Fruit fly (Drosophila melanogaster) whole organism, embryonic: Measurements from ENCODE around the gene ver.

Experiments
- Ada2b ChIP-seq: fragments of 200-800 bp; sonication (Bioruptor generic); IDR thresholded peaks from 2 replicates; pipeline ENCODE4 v1.3.6; 2022; ENCODE audit warnings: missing biosample characterization, missing genetic modification characterization
- Atf-2 ChIP-seq: fragments of 200-800 bp; sonication (Bioruptor generic); optimal IDR thresholded peaks from 2 replicates; lab custom pipeline; 2016; ENCODE audit warnings: missing biosample characterization, missing genetic modification characterization
- Bgb ChIP-seq: fragments of 200-800 bp; sonication (Bioruptor generic); IDR thresholded peaks from 2 replicates; pipeline ENCODE4 v1.3.6; 2022; ENCODE audit warnings: missing biosample characterization, missing genetic modification characterization; ENCODE audit not compliant: partially characterized antibody
- CG11247 ChIP-seq: fragments of 200-800 bp; sonication (Bioruptor generic); IDR thresholded peaks from 2 replicates; pipeline ENCODE4 v1.3.6; 2022; ENCODE audit warnings: missing biosample characterization, missing genetic modification characterization
- CG1233 ChIP-seq: fragments of 200-800 bp; sonication (Bioruptor generic); optimal IDR thresholded peaks from 4 replicates; lab custom pipeline; 2018; ENCODE audit warnings: missing biosample characterization, mild to moderate bottlenecking, missing genetic modification characterization
- CG15073 ChIP-seq: fragments of 200-800 bp; sonication (Bioruptor generic); optimal IDR thresholded peaks from 2 replicates; lab custom pipeline; 2016; ENCODE audit warnings: missing biosample characterization, missing genetic modification characterization
- CG1603 ChIP-seq: fragments of 200-800 bp; sonication (Bioruptor generic); optimal IDR thresholded peaks from 2 replicates; lab custom pipeline; 2019; ENCODE audit warnings: missing biosample characterization, mild to moderate bottlenecking, missing genetic modification characterization, moderate library complexity
- CG16779 ChIP-seq: fragments of 200-800 bp; sonication (Bioruptor generic); IDR thresholded peaks from 2 replicates; pipeline ENCODE4 v1.3.6; 2022; ENCODE audit warnings: missing biosample characterization, missing genetic modification characterization
- CG32772 ChIP-seq: fragments of 200-800 bp; sonication (Bioruptor generic); IDR thresholded peaks from 2 replicates; pipeline ENCODE4 v1.3.6; 2022; ENCODE audit warnings: missing biosample characterization, missing genetic modification characterization
- CG4360 ChIP-seq: fragments of 200-800 bp; sonication (Bioruptor generic); IDR thresholded peaks from 2 replicates; pipeline ENCODE4 v1.3.6; 2022; ENCODE audit warnings: missing biosample characterization, missing genetic modification characterization
- CG43689 ChIP-seq: fragments of 200-800 bp; sonication (Bioruptor generic); IDR thresholded peaks from 2 replicates; pipeline ENCODE4 v1.3.6; 2022; ENCODE audit warnings: missing biosample characterization, missing genetic modification characterization
- CG4424 ChIP-seq: fragments of 200-800 bp; sonication (Bioruptor generic); optimal IDR thresholded peaks from 3 replicates; lab custom pipeline; 2016; ENCODE audit warnings: missing biosample characterization, missing genetic modification characterization
- CG7372 ChIP-seq: fragments of 200-800 bp; sonication (Bioruptor generic); IDR thresholded peaks from 2 replicates; pipeline ENCODE4 v1.3.6; 2022; ENCODE audit warnings: missing biosample characterization, missing genetic modification characterization
- CG8359 ChIP-seq: fragments of 200-800 bp; sonication (Bioruptor generic); optimal IDR thresholded peaks from 2 replicates; lab custom pipeline; 2017; ENCODE audit warnings: missing biosample characterization, mild to moderate bottlenecking, missing genetic modification characterization, borderline replicate concordance
- CG8924 ChIP-seq: fragments of 200-800 bp; optimal IDR thresholded peaks from 3 replicates; lab custom pipeline; 2019; ENCODE audit warnings: missing biosample characterization, mild to moderate bottlenecking, missing genetic modification characterization, moderate library complexity
- CG9817 ChIP-seq: fragments of 200-800 bp; sonication (Bioruptor generic); optimal IDR thresholded peaks from 2 replicates; lab custom pipeline; 2018; ENCODE audit warnings: missing biosample characterization, mild to moderate bottlenecking, missing genetic modification characterization, moderate library complexity
- CG9932 ChIP-seq: fragments of 200-800 bp; sonication (Bioruptor generic); IDR thresholded peaks from 2 replicates; pipeline ENCODE4 v1.3.6; 2022; ENCODE audit warnings: missing biosample characterization, missing genetic modification characterization
- Camta ChIP-seq: fragments of 200-800 bp; sonication (Bioruptor generic); optimal IDR thresholded peaks from 2 replicates; lab custom pipeline; 2016; ENCODE audit warnings: missing biosample characterization, missing genetic modification characterization
- D ChIP-seq, 2 experiments: fragments of 200-800 bp in 1 of 2; fragments of >200 bp in 1 of 2; sonication (Bioruptor generic) in 1 of 2; optimal IDR thresholded peaks; 2 replicates in 1 of 2; 3 replicates in 1 of 2; lab custom pipeline; 2017; ENCODE audit warnings: mild to moderate bottlenecking in 1 of 2, missing biosample characterization in 1 of 2, missing genetic modification characterization in 1 of 2, missing genetic modification reagents in 1 of 2
- D19A ChIP-seq: fragments of 200-800 bp; optimal IDR thresholded peaks from 3 replicates; lab custom pipeline; 2019; ENCODE audit warnings: missing biosample characterization, mild to moderate bottlenecking, missing genetic modification characterization, moderate library complexity
- D19B ChIP-seq: fragments of 200-800 bp; sonication (Bioruptor generic); optimal IDR thresholded peaks from 2 replicates; lab custom pipeline; 2017; ENCODE audit warnings: missing biosample characterization, mild to moderate bottlenecking, missing genetic modification characterization
- Deaf1 ChIP-seq: fragments of 200-800 bp; optimal IDR thresholded peaks from 3 replicates; lab custom pipeline; 2019; ENCODE audit warnings: missing biosample characterization, mild to moderate bottlenecking, missing genetic modification characterization, moderate library complexity
- Drgx ChIP-seq: fragments of 200-800 bp; sonication (Bioruptor generic); IDR thresholded peaks from 2 replicates; pipeline ENCODE4 v1.3.6; 2022; ENCODE audit warnings: missing biosample characterization, missing genetic modification characterization
- Elba2 ChIP-seq: fragments of 200-800 bp; sonication (Bioruptor generic); optimal IDR thresholded peaks from 3 replicates; lab custom pipeline; 2016; ENCODE audit warnings: missing biosample characterization, missing genetic modification characterization
- HmgZ ChIP-seq: fragments of 200-800 bp; sonication (Bioruptor generic); optimal IDR thresholded peaks from 2 replicates; lab custom pipeline; 2018; ENCODE audit warnings: missing biosample characterization, mild to moderate bottlenecking, missing genetic modification characterization
- Lim3 ChIP-seq: fragments of 200-800 bp; sonication (Bioruptor generic); IDR thresholded peaks from 2 replicates; pipeline ENCODE4 v1.3.6; 2022; ENCODE audit warnings: missing biosample characterization, missing genetic modification characterization
- Mes4 ChIP-seq: fragments of 200-800 bp; sonication (Bioruptor generic); optimal IDR thresholded peaks from 2 replicates; lab custom pipeline; 2016; ENCODE audit warnings: missing biosample characterization, missing genetic modification characterization
- Oaz ChIP-seq: fragments of 200-800 bp; sonication (Bioruptor generic); IDR thresholded peaks from 2 replicates; pipeline ENCODE4 v1.3.6; 2022; ENCODE audit warnings: missing biosample characterization, missing genetic modification characterization
- Pdp1 ChIP-seq, 2 experiments: fragments of 200-800 bp; sonication (Bioruptor generic); optimal IDR thresholded peaks; 3 replicates each; lab custom pipeline; 2016; ENCODE audit warnings: missing biosample characterization in 2 of 2, missing genetic modification characterization in 2 of 2, mild to moderate bottlenecking in 1 of 2, moderate library complexity in 1 of 2
- Ptx1 ChIP-seq: fragments of 200-800 bp; sonication (Bioruptor generic); IDR thresholded peaks from 2 replicates; pipeline ENCODE4 v1.3.6; 2022; ENCODE audit warnings: missing biosample characterization, missing genetic modification characterization
- Spps ChIP-seq: fragments of 200-800 bp; sonication (Bioruptor generic); optimal IDR thresholded peaks from 2 replicates; lab custom pipeline; 2018; ENCODE audit warnings: missing biosample characterization, mild to moderate bottlenecking, missing genetic modification characterization
- Trl ChIP-seq, 3 experiments: fragments of >200 bp in 2 of 3; fragments of 200-800 bp in 1 of 3; sonication (Bioruptor generic) in 1 of 3; optimal IDR thresholded peaks; 2 replicates in 1 of 3; 3 replicates in 2 of 3; lab custom pipeline; 2016 to 2017; ENCODE audit warnings: missing biosample characterization in 1 of 3, missing genetic modification characterization in 1 of 3
- Usf ChIP-seq: fragments of 200-800 bp; sonication (Bioruptor generic); optimal IDR thresholded peaks from 2 replicates; lab custom pipeline; 2017; ENCODE audit warnings: missing genotype, missing biosample characterization, missing genetic modification characterization
- abd-A ChIP-seq: fragments of 200-800 bp; sonication (Bioruptor generic); optimal IDR thresholded peaks from 3 replicates; lab custom pipeline; 2019; ENCODE audit warnings: missing biosample characterization, mild to moderate bottlenecking, missing genetic modification characterization, moderate library complexity
- al ChIP-seq: fragments of 200-800 bp; sonication (Bioruptor generic); IDR thresholded peaks from 2 replicates; pipeline ENCODE4 v1.3.6; 2022; ENCODE audit warnings: missing biosample characterization, missing genetic modification characterization
- chm ChIP-seq: fragments of 200-800 bp; sonication (Bioruptor generic); IDR thresholded peaks from 2 replicates; pipeline ENCODE4 v1.3.6; 2022; ENCODE audit warnings: missing biosample characterization, missing genetic modification characterization
- cwo ChIP-seq: fragments of 200-800 bp; sonication (Bioruptor generic); optimal IDR thresholded peaks from 3 replicates; lab custom pipeline; 2017; ENCODE audit warnings: missing biosample characterization, missing genetic modification characterization, mild to moderate bottlenecking, moderate library complexity, missing genetic modification reagents
- fd102C ChIP-seq: fragments of 200-800 bp; sonication (Bioruptor generic); optimal IDR thresholded peaks from 2 replicates; lab custom pipeline; 2018; ENCODE audit warnings: missing biosample characterization, mild to moderate bottlenecking, missing genetic modification characterization, moderate library complexity
- fd64A ChIP-seq: fragments of 200-800 bp; sonication (Bioruptor generic); optimal IDR thresholded peaks from 3 replicates; lab custom pipeline; 2018; ENCODE audit warnings: missing biosample characterization, mild to moderate bottlenecking, missing genetic modification characterization
- gt ChIP-seq: fragments of 200-800 bp; sonication (Bioruptor generic); IDR thresholded peaks from 2 replicates; pipeline ENCODE4 v1.3.6; 2022; ENCODE audit warnings: missing biosample characterization, missing genetic modification characterization
- lola ChIP-seq, 3 experiments: fragments of >200 bp in 2 of 3; fragments of 200-800 bp in 1 of 3; sonication (Bioruptor generic) in 1 of 3; optimal IDR thresholded peaks; 2 replicates each; lab custom pipeline; 2017 to 2019; ENCODE audit warnings: missing biosample characterization in 3 of 3, missing genetic modification characterization in 3 of 3, mild to moderate bottlenecking in 1 of 3, moderate library complexity in 1 of 3
- maf-S ChIP-seq: fragments of 200-800 bp; sonication (Bioruptor generic); optimal IDR thresholded peaks from 2 replicates; lab custom pipeline; 2016; ENCODE audit warnings: missing biosample characterization, missing genetic modification characterization
- odd ChIP-seq: fragments of 200-800 bp; sonication (Bioruptor generic); optimal IDR thresholded peaks from 2 replicates; lab custom pipeline; 2017; ENCODE audit warnings: missing biosample characterization, mild to moderate bottlenecking, missing genetic modification characterization
- run ChIP-seq: fragments of 200-800 bp; sonication (Bioruptor generic); optimal IDR thresholded peaks from 3 replicates; lab custom pipeline; 2018; ENCODE audit warnings: missing biosample characterization, mild to moderate bottlenecking, missing genetic modification characterization
- sens ChIP-seq: fragments of 200-800 bp; sonication (Bioruptor generic); peaks from one replicate; lab custom pipeline; 2016; ENCODE audit warnings: missing biosample characterization, missing genetic modification characterization
- tap ChIP-seq: fragments of 200-800 bp; optimal IDR thresholded peaks from 3 replicates; lab custom pipeline; 2019; ENCODE audit warnings: missing biosample characterization, mild to moderate bottlenecking, missing genetic modification characterization, moderate library complexity
- tll ChIP-seq, 2 experiments: fragments of 200-800 bp in 1 of 2; fragments of >200 bp in 1 of 2; sonication (Bioruptor generic) in 1 of 2; optimal IDR thresholded peaks; 2 replicates each; lab custom pipeline; 2017 to 2019; ENCODE audit warnings: missing biosample characterization in 2 of 2, missing genetic modification characterization in 2 of 2, mild to moderate bottlenecking in 1 of 2, moderate library complexity in 1 of 2
- tup ChIP-seq: fragments of 200-800 bp; sonication (Bioruptor generic); optimal IDR thresholded peaks from 2 replicates; lab custom pipeline; 2016; ENCODE audit warnings: missing biosample characterization, mild to moderate bottlenecking, missing genetic modification characterization, moderate library complexity
- wek ChIP-seq: fragments of 200-800 bp; sonication (Bioruptor generic); optimal IDR thresholded peaks from 3 replicates; lab custom pipeline; 2018; ENCODE audit warnings: missing biosample characterization, mild to moderate bottlenecking, missing genetic modification characterization, moderate library complexity

The ver gene

DNA sequence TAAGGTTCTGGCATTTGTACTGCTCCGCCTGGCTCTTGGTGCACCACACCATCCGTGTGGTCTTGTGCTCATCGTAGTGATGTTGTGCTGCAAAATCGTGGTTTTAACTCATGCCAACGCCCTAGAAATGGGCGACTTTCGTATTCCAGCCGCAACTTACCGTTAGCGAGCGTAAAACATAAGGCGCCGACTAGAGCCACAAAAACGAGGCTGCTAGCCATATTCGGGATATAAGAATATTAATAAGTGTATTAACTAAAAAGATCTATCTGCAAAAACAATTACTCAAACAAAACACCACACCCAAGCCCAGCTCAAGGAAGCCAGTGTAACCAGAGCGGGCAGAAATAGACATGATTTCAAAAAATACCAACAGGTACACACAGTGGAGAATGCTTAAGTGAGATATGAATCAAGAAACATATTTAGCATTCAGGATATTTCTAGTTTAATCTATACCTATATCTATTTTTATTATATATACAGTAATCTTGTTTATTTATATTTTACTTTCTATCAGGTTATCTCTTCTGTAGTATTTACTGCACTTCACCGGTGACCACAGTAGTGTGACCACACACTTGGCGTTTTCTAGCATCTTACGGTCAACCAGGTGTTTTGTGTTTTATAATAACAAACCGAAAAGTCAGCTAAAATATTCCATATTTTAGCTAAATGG lies 9.7 kb downstream of the ver start, which contains the start of the genes Tsf2 and CG34242 (continued):
- no peak for TF ChIP-seq CG43689
- TF ChIP-seq abd-A: no peak
- no peak for TF ChIP-seq lola (GFP tag; optimal IDR thresholded peaks at IDR 0.05; lab: Kevin White, UChicago)
- TF ChIP-seq HmgZ: peak; percentile 11
- no peak for TF ChIP-seq Elba2
- TF ChIP-seq sens (GFP tag; lab: Kevin White, UChicago): peak; percentile 67
- no peak for TF ChIP-seq tap (tag; lab: Kevin White, UChicago)
- TF ChIP-seq CG9817: peak; percentile 58
- no peak for TF ChIP-seq Atf-2 (GFP tag; lab: Kevin White, UChicago)
- no peak for TF ChIP-seq run (tag; lab: Kevin White, UChicago)
- no peak for TF ChIP-seq chm (GFP tag; lab: Robert Waterston, UW)
- peak; percentile 82 for TF ChIP-seq D19A (tag; lab: Kevin White, UChicago)
- no peak for TF ChIP-seq fd64A (GFP tag; lab: Kevin White, UChicago)
- no peak for TF ChIP-seq Deaf1
- TF ChIP-seq Pdp1 (GFP tag; optimal IDR thresholded peaks at IDR 0.05; lab: Kevin White, UChicago): peak in 1 of 2 experiments; percentile 26
- TF ChIP-seq gt (GFP tag; lab: Robert Waterston, UW): peak; percentile 55
- TF ChIP-seq tup: peak; percentile 60
- peak; percentile 99 for TF ChIP-seq Ptx1 (GFP tag; lab: Robert Waterston, UW)
- TF ChIP-seq Mes4 (GFP tag; lab: Kevin White, UChicago): no peak
- TF ChIP-seq wek (GFP tag; lab: Kevin White, UChicago): no peak
- TF ChIP-seq Lim3 (GFP tag; lab: Robert Waterston, UW): peak; percentile 59; the same call in 1 of the 2 replicates
- TF ChIP-seq Camta: no peak
- no peak for TF ChIP-seq CG1603 (tag; lab: Kevin White, UChicago)
- peak; percentile 64 for TF ChIP-seq cwo (GFP tag; lab: Kevin White, UChicago)
- TF ChIP-seq maf-S (GFP tag; lab: Kevin White, UChicago): no peak
- TF ChIP-seq CG16779 (GFP tag; lab: Robert Waterston, UW): no peak
- no peak for TF ChIP-seq D19B (GFP tag; lab: Kevin White, UChicago)
- peak; percentile 79 for TF ChIP-seq al (GFP tag; lab: Robert Waterston, UW)
- peak; percentile 63 for TF ChIP-seq CG4360 (GFP tag; lab: Robert Waterston, UW)
- TF ChIP-seq Bgb (GFP tag; lab: Robert Waterston, UW): no peak
- TF ChIP-seq CG8924 (tag; lab: Kevin White, UChicago): peak; percentile 86
- TF ChIP-seq Drgx (GFP tag; lab: Robert Waterston, UW): peak; percentile 95
- peak; percentile 45 for TF ChIP-seq CG8359 (GFP tag; lab: Kevin White, UChicago)
- no peak for TF ChIP-seq Trl (optimal IDR thresholded peaks at IDR 0.05; lab: Kevin White, UChicago)
- TF ChIP-seq Trl (GFP tag; optimal IDR thresholded peaks at IDR 0.05; lab: Kevin White, UChicago): no peak
- no peak for TF ChIP-seq tll (GFP tag; optimal IDR thresholded peaks at IDR 0.05; lab: Kevin White, UChicago)
- no peak for TF ChIP-seq CG1233 (GFP tag; lab: Kevin White, UChicago)
- peak; percentile 29 for TF ChIP-seq Spps (tag; lab: Kevin White, UChicago)
- TF ChIP-seq CG7372: peak; percentile 61; the same call in 1 of the 2 replicates
- no peak for TF ChIP-seq odd (GFP tag; lab: Kevin White, UChicago)
- peak; percentile 95 for TF ChIP-seq Ada2b (GFP tag; lab: Robert Waterston, UW)
- no peak for TF ChIP-seq Usf (GFP tag; lab: Kevin White, UChicago)
- TF ChIP-seq D (optimal IDR thresholded peaks at IDR 0.05; lab: Kevin White, UChicago): no peak
- TF ChIP-seq D (GFP tag; optimal IDR thresholded peaks at IDR 0.05; lab: Kevin White, UChicago): peak; percentile 66
- TF ChIP-seq fd102C (GFP tag; lab: Kevin White, UChicago): no peak
- TF ChIP-seq CG15073 (GFP tag; lab: Kevin White, UChicago): no peak
- peak; percentile 96 for TF ChIP-seq CG32772
- TF ChIP-seq CG11247 (GFP tag; lab: Robert Waterston, UW): peak; percentile 93
- TF ChIP-seq CG9932 (GFP tag; lab: Robert Waterston, UW): peak; percentile 96
- TF ChIP-seq CG4424 (GFP tag; lab: Kevin White, UChicago): peak; percentile 69
- TF ChIP-seq Oaz (GFP tag; lab: Robert Waterston, UW): peak; percentile 88
